Worm (Caenorhabditis elegans): ENCODE data around the gene srd-40.

ce11 chrX:12371321-12371720 is 47.8 kb downstream of the srd-40 start, which contains the start of gene rif-1.2:
- no peak for TF ChIP-seq ztf-29 (GFP tag; IDR thresholded peaks at IDR 0.05)
- TF ChIP-seq T22C8.4 (GFP tag; IDR thresholded peaks at IDR 0.05) = no peak
- no peak for TF ChIP-seq cog-1 (tag; optimal IDR thresholded peaks at IDR 0.05)
